Worm (Caenorhabditis elegans) whole organism, late embryonic: Measurements from ENCODE around the gene C53A5.16.
A peak's percentile ranks its signal among the peaks of the same experiment; 100 is the strongest.

ENCODE experiments used
- C38D4.7 ChIP-seq: fragments of 200-800 bp; sonication (Bioruptor generic); optimal IDR thresholded peaks from 2 replicates; lab custom pipeline; 2018; ENCODE audit warnings: mild to moderate bottlenecking, missing genetic modification characterization, moderate library complexity, missing compliant biosample characterization
- T23F11.4 ChIP-seq: fragments of 200-800 bp; sonication (Bioruptor generic); optimal IDR thresholded peaks from 2 replicates; lab custom pipeline; 2018; ENCODE audit warnings: mild to moderate bottlenecking, missing genetic modification characterization, missing compliant biosample characterization
- Y22D7AL.16 ChIP-seq: sonication (generic microtip); optimal IDR thresholded peaks from 2 replicates; lab custom pipeline; 2016; ENCODE audit warnings: missing genetic modification characterization, missing compliant biosample characterization
- ahr-1 ChIP-seq: sonication (generic microtip); optimal IDR thresholded peaks from 2 replicates; lab custom pipeline; 2016; ENCODE audit warnings: missing genetic modification characterization, missing compliant biosample characterization
- ama-1 ChIP-seq: fragments of 150-350 bp; optimal IDR thresholded peaks from 2 replicates; lab custom pipeline; 2014
- ceh-14 ChIP-seq: sonication (generic microtip); optimal IDR thresholded peaks from 2 replicates; lab custom pipeline; 2016; ENCODE audit warnings: missing genotype, missing genetic modification characterization, missing compliant biosample characterization
- ceh-19 ChIP-seq: fragments of 200-800 bp; sonication (Bioruptor generic); optimal IDR thresholded peaks from 2 replicates; lab custom pipeline; 2018; ENCODE audit warnings: mild to moderate bottlenecking, missing genetic modification characterization, missing compliant biosample characterization
- ceh-2 ChIP-seq: sonication (generic microtip); optimal IDR thresholded peaks from 2 replicates; lab custom pipeline; 2016; ENCODE audit warnings: missing genotype, missing genetic modification characterization, missing compliant biosample characterization
- ceh-31 ChIP-seq: sonication (generic microtip); optimal IDR thresholded peaks from 2 replicates; lab custom pipeline; 2016; ENCODE audit warnings: missing genetic modification characterization, missing compliant biosample characterization
- ceh-34 ChIP-seq: sonication (generic microtip); optimal IDR thresholded peaks from 2 replicates; lab custom pipeline; 2016; ENCODE audit warnings: mild to moderate bottlenecking, missing genetic modification characterization, missing compliant biosample characterization
- ceh-48 ChIP-seq: sonication (generic microtip); optimal IDR thresholded peaks from 2 replicates; lab custom pipeline; 2016; ENCODE audit warnings: missing genetic modification characterization, inconsistent platforms, missing compliant biosample characterization
- ceh-6 ChIP-seq: fragments of 200-800 bp; sonication (Bioruptor generic); optimal IDR thresholded peaks from 2 replicates; lab custom pipeline; 2018; ENCODE audit warnings: mild to moderate bottlenecking, missing genetic modification characterization, missing compliant biosample characterization
- ceh-9 ChIP-seq: sonication (generic microtip); optimal IDR thresholded peaks from 2 replicates; lab custom pipeline; 2016; ENCODE audit warnings: mild to moderate bottlenecking, missing genetic modification characterization, inconsistent platforms, missing compliant biosample characterization
- dmd-4 ChIP-seq: sonication (generic microtip); optimal IDR thresholded peaks from 2 replicates; lab custom pipeline; 2016; ENCODE audit warnings: borderline replicate concordance, missing genetic modification characterization, missing compliant biosample characterization
- elt-2 ChIP-seq: sonication (generic microtip); optimal IDR thresholded peaks from 2 replicates; lab custom pipeline; 2016; ENCODE audit warnings: missing genetic modification reagents, missing genetic modification characterization, missing compliant biosample characterization
- ets-4 ChIP-seq: sonication (generic microtip); optimal IDR thresholded peaks from 2 replicates; lab custom pipeline; 2016; ENCODE audit warnings: missing genetic modification characterization, missing compliant biosample characterization
- fax-1 ChIP-seq: sonication (generic microtip); optimal IDR thresholded peaks from 2 replicates; lab custom pipeline; 2016; ENCODE audit warnings: missing genotype, missing genetic modification characterization, missing compliant biosample characterization
- hlh-15 ChIP-seq: sonication (generic microtip); optimal IDR thresholded peaks from 2 replicates; lab custom pipeline; 2016; ENCODE audit warnings: missing genetic modification characterization, missing compliant biosample characterization
- hlh-30 ChIP-seq: sonication (generic microtip); optimal IDR thresholded peaks from 2 replicates; lab custom pipeline; 2017; ENCODE audit warnings: antibody characterized with exemption, missing genetic modification characterization, missing compliant biosample characterization; ENCODE audit not compliant: insufficient read depth
- lim-6 ChIP-seq: sonication (generic microtip); optimal IDR thresholded peaks from 2 replicates; lab custom pipeline; 2016; ENCODE audit warnings: missing genetic modification characterization, missing compliant biosample characterization
- mec-3 ChIP-seq: sonication (generic microtip); optimal IDR thresholded peaks from 2 replicates; lab custom pipeline; 2016; ENCODE audit warnings: borderline replicate concordance, missing genetic modification characterization, missing compliant biosample characterization
- nhr-11 ChIP-seq: fragments of 150-350 bp; optimal IDR thresholded peaks from 2 replicates; lab custom pipeline; 2014; ENCODE audit warnings: missing biosample characterization, missing genetic modification characterization
- odd-2 ChIP-seq: sonication (generic microtip); optimal IDR thresholded peaks from 2 replicates; lab custom pipeline; 2017; ENCODE audit warnings: antibody characterized with exemption, mild to moderate bottlenecking, missing genetic modification characterization, missing compliant biosample characterization
- pax-1 ChIP-seq: fragments of 150-350 bp; optimal IDR thresholded peaks from 2 replicates; lab custom pipeline; 2014; ENCODE audit warnings: missing biosample characterization, missing genetic modification characterization
- pha-2 ChIP-seq: sonication (generic microtip); optimal IDR thresholded peaks from 2 replicates; lab custom pipeline; 2017; ENCODE audit warnings: mild to moderate bottlenecking, missing genetic modification characterization, missing compliant biosample characterization
- pha-4 ChIP-seq: fragments of 150-350 bp; optimal IDR thresholded peaks from 2 replicates; lab custom pipeline; 2018; ENCODE audit warnings: missing biosample characterization, missing genetic modification reagents, missing genetic modification characterization
- pqm-1 ChIP-seq: sonication (generic microtip); optimal IDR thresholded peaks from 2 replicates; lab custom pipeline; 2016; ENCODE audit warnings: missing genetic modification characterization, missing compliant biosample characterization
- pros-1 ChIP-seq: fragments of 150-350 bp; optimal IDR thresholded peaks from 2 replicates; lab custom pipeline; 2014; ENCODE audit warnings: missing biosample characterization, missing genetic modification reagents, missing genetic modification characterization
- ref-2 ChIP-seq: sonication (generic microtip); optimal IDR thresholded peaks from 2 replicates; lab custom pipeline; 2016; ENCODE audit warnings: missing genetic modification characterization, missing compliant biosample characterization
- rnt-1 ChIP-seq: sonication (generic microtip); optimal IDR thresholded peaks from 2 replicates; lab custom pipeline; 2016; ENCODE audit warnings: missing genetic modification characterization, missing compliant biosample characterization
- sdc-2 ChIP-seq: sonication (generic microtip); optimal IDR thresholded peaks from 2 replicates; lab custom pipeline; 2016; ENCODE audit warnings: missing genotype, missing genetic modification characterization, missing compliant biosample characterization
- syd-9 ChIP-seq: sonication (generic microtip); optimal IDR thresholded peaks from 2 replicates; lab custom pipeline; 2016; ENCODE audit warnings: mild to moderate bottlenecking, missing genetic modification characterization, moderate library complexity, missing compliant biosample characterization
- tbx-2 ChIP-seq: sonication (generic microtip); optimal IDR thresholded peaks from 2 replicates; lab custom pipeline; 2016; ENCODE audit warnings: missing genetic modification characterization, missing compliant biosample characterization
- unc-55 ChIP-seq: sonication (generic microtip); optimal IDR thresholded peaks from 2 replicates; lab custom pipeline; 2017; ENCODE audit warnings: missing biosample characterization, missing genetic modification reagents, missing genetic modification characterization
- unc-86 ChIP-seq: sonication (generic microtip); optimal IDR thresholded peaks from 2 replicates; lab custom pipeline; 2016; ENCODE audit warnings: missing genetic modification characterization, missing compliant biosample characterization
- zip-5 ChIP-seq: sonication (generic microtip); optimal IDR thresholded peaks from 2 replicates; lab custom pipeline; 2016; ENCODE audit warnings: missing genetic modification characterization, missing compliant biosample characterization
- ztf-16 ChIP-seq: sonication (generic microtip); optimal IDR thresholded peaks from 2 replicates; lab custom pipeline; 2017; ENCODE audit warnings: missing genetic modification characterization, missing compliant biosample characterization

Gene C53A5.16

ce11 chrV:14510746-14511145 is 11.7 kb downstream of the C53A5.16 start, which contains the start of gene R02D5.9:
Gene R02D5.9, minus strand, starts transcription at chrV:14511123.
- TF ChIP-seq ahr-1 (tag; lab: Kevin White, UChicago) (no peak), tbx-2 (tag; lab: Kevin White, UChicago) (no peak), ceh-31 (tag; lab: Kevin White, UChicago) (no peak), odd-2 (tag; lab: Kevin White, UChicago) (no peak), ceh-19 (no peak), pax-1 (tag; lab: Kevin White, UChicago) (no peak), nhr-11 (tag; lab: Kevin White, UChicago) (no peak), pqm-1 (tag; lab: Kevin White, UChicago) (no peak), ceh-2 (tag; lab: Kevin White, UChicago) (no peak), ceh-48 (tag; lab: Kevin White, UChicago) (no peak), fax-1 (tag; lab: Kevin White, UChicago) (no peak), hlh-15 (no peak), ztf-16 (tag; lab: Kevin White, UChicago) (no peak), ceh-6 (GFP tag; lab: Kevin White, UChicago) (no peak), ama-1 (lab: Kevin White, UChicago) (no peak), ceh-34 (tag; lab: Kevin White, UChicago) (no peak), T23F11.4 (GFP tag; lab: Kevin White, UChicago) (no peak)
- TF ChIP-seq, all 69 proteins: peak for 0

- TF ChIP-seq hlh-30 (tag; lab: Kevin White, UChicago) = no peak
- no peak for TF ChIP-seq unc-86 (tag; lab: Kevin White, UChicago)
- TF ChIP-seq lim-6 (tag; lab: Kevin White, UChicago) = no peak
- TF ChIP-seq ceh-31 (tag; lab: Kevin White, UChicago) = no peak
- no peak for TF ChIP-seq ahr-1 (tag; lab: Kevin White, UChicago)
- no peak for TF ChIP-seq fax-1 (tag; lab: Kevin White, UChicago)
- no peak for TF ChIP-seq pqm-1 (tag; lab: Kevin White, UChicago)
- no peak for TF ChIP-seq Y22D7AL.16 (tag; lab: Kevin White, UChicago)
- TF ChIP-seq ztf-16 (tag; lab: Kevin White, UChicago) = no peak
- no peak for TF ChIP-seq odd-2 (tag; lab: Kevin White, UChicago)
- no peak for TF ChIP-seq sdc-2 (tag; lab: Kevin White, UChicago)
- TF ChIP-seq ceh-34 (tag; lab: Kevin White, UChicago) = no peak
- TF ChIP-seq ets-4 = no peak
- TF ChIP-seq pha-4 (tag; lab: Kevin White, UChicago) = no peak
- no peak for TF ChIP-seq dmd-4 (tag; lab: Kevin White, UChicago)
Measured at ce11 chrV:14508556-14508955, 13.9 kb downstream of the C53A5.16 start.

DNA sequence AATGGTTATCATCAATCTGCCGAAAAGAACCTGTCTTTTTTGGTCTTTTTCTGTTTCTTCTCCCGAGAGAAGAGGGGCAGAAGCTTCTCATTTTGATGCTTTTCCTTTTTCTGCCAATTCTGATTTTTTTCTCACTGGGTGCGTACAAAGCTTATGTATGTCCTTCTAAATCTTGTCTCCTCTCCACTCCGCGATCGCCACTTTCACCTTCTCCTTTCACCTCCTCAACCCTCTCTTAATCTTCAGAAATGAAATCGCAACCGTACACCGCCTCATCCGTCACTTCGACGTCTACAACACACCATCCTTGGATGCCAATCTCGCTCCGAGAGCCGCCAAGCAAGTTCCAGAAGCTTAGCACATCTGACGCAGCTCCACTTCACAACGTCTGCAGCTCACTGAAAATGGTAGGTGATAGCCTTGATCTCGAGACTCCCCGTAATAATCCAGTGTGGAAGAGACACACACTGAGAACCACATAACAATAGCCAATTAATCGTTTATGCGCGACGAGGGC is 14.4 kb downstream of the C53A5.16 start, which contains the start of gene R02D5.1:
Gene R02D5.1 (plus strand): TSS at position 245 of the 517 bp plus-strand sequence.
- peak; percentile 4 for TF ChIP-seq T23F11.4 (GFP tag; lab: Kevin White, UChicago)
- no peak for TF ChIP-seq pha-2
- no peak for TF ChIP-seq hlh-30 (tag; lab: Kevin White, UChicago)
- peak; percentile 77 for TF ChIP-seq ref-2 (tag; lab: Kevin White, UChicago)
- no peak for TF ChIP-seq mec-3
- TF ChIP-seq C38D4.7 (GFP tag; lab: Kevin White, UChicago) = no peak

DNA sequence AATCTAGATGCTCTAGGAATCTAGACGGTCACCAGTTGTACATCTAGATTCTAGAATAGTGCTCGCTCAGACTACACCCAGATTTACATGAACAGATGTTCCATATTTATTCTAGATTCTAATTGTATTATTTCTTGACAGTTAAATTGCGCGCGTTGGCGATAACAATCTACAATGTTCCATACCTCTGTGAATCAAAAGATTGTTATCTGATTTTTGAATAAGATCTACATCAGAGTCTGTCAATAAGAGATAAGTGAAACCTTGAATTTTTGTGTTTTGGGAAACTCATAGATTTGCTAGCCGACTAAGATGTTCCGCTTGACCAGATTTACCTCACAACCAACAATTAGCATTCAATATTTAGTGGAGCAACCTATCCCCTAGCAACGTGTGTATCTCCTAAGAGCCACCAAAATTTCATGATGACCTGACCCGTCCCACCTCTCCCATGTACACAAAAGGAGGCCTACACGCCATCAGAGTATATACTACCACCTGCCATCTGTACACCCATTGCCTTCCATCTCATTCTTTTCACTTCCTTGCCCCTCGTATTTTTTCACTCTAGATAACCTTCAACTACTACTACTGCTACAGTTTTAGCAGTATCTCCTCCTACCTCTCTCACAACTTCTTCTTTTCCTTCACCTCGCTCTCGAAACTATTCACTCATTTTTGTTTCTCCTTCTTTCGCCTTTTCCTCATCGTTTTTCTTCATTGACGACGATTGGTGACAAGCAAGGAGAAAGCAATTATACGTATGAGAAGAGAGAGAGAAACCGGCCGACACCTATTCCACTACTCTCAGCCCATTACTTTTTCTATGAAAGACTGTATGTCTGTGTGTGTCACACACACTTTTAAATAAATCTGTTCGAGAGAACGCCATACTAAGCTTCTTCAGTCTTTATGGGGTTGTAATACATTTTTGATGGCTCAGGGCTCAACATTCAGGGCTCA is 15.4 kb downstream of the C53A5.16 start:
- TF ChIP-seq syd-9 (tag; lab: Kevin White, UChicago) = no peak
- TF ChIP-seq pros-1 (tag; lab: Kevin White, UChicago) = no peak
- TF ChIP-seq ceh-9 (tag; lab: Kevin White, UChicago) = no peak
- TF ChIP-seq rnt-1 (tag; lab: Kevin White, UChicago) = peak; percentile 22
- no peak for TF ChIP-seq ztf-16 (tag; lab: Kevin White, UChicago)
- no peak for TF ChIP-seq zip-5
- no peak for TF ChIP-seq ceh-14 (tag; lab: Kevin White, UChicago)
- TF ChIP-seq elt-2 (tag; lab: Kevin White, UChicago) = peak; percentile 3
- TF ChIP-seq fax-1 (tag; lab: Kevin White, UChicago) = no peak
- peak; percentile 6 for TF ChIP-seq unc-55 (GFP tag; lab: Kevin White, UChicago)
